Worm (Caenorhabditis elegans) whole organism, late embryonic: Measurements from ENCODE around the gene lgc-40.

Experiments used
- F13H6.1 ChIP-seq: sonication (generic microtip); optimal IDR thresholded peaks from 2 replicates; lab custom pipeline; 2016; ENCODE audit warnings: missing genetic modification characterization, missing compliant biosample characterization
- K09A11.1 ChIP-seq: sonication (generic microtip); optimal IDR thresholded peaks from 2 replicates; lab custom pipeline; 2017; ENCODE audit warnings: antibody characterized with exemption, mild to moderate bottlenecking, missing genetic modification characterization, missing compliant biosample characterization; ENCODE audit not compliant: insufficient read depth
- Y22D7AL.16 ChIP-seq: sonication (generic microtip); optimal IDR thresholded peaks from 2 replicates; lab custom pipeline; 2016; ENCODE audit warnings: missing genetic modification characterization, missing compliant biosample characterization
- ceh-9 ChIP-seq: sonication (generic microtip); optimal IDR thresholded peaks from 2 replicates; lab custom pipeline; 2016; ENCODE audit warnings: mild to moderate bottlenecking, missing genetic modification characterization, inconsistent platforms, missing compliant biosample characterization
- fkh-10 ChIP-seq: fragments of 150-350 bp; optimal IDR thresholded peaks from 2 replicates; lab custom pipeline; 2014; ENCODE audit warnings: missing biosample characterization, missing genetic modification reagents, missing genetic modification characterization

ce11 chrX:2364703-2365299, 4.9 kb downstream of the lgc-40 start:
- TF ChIP-seq F13H6.1 (tag; lab: Kevin White, UChicago) (no peak), ceh-9 (tag; lab: Kevin White, UChicago) (no peak), fkh-10 (no peak), K09A11.1 (tag; lab: Kevin White, UChicago) (no peak), Y22D7AL.16 (tag; lab: Kevin White, UChicago) (no peak)
